Worm (Caenorhabditis elegans) whole organism, L4/young adult: Measurements from ENCODE around the gene srg-36.

ENCODE experiments used
- W03F9.2 ChIP-seq: fragments of 150-350 bp; optimal IDR thresholded peaks from 2 replicates; lab custom pipeline; 2014; ENCODE audit warnings: missing biosample characterization, missing genetic modification characterization
- him-1 ChIP-seq: sonication (generic microtip); optimal IDR thresholded peaks from 2 replicates; lab custom pipeline; 2016; ENCODE audit warnings: missing genotype, missing genetic modification reagents, missing genetic modification characterization, missing compliant biosample characterization

- no peak for TF ChIP-seq him-1 (tag; lab: Kevin White, UChicago)
- TF ChIP-seq W03F9.2 (tag; lab: Kevin White, UChicago), result no peak
Observed at ce11 chrX:14252042-14252441, 17.8 kb upstream of the srg-36 start, which contains the start of gene E02H4.6.
